Fruit fly (Drosophila melanogaster) ovary, adult (tissue): ENCODE results near the gene CG9386.

Source experiments
- CG17801 ChIP-seq: fragments of 200-800 bp; optimal IDR thresholded peaks from 2 replicates; lab custom pipeline; 2019; ENCODE audit warnings: missing biosample characterization, mild to moderate bottlenecking, missing genetic modification characterization, moderate library complexity; ENCODE audit not compliant: partially characterized antibody

Gene CG9386

DNA sequence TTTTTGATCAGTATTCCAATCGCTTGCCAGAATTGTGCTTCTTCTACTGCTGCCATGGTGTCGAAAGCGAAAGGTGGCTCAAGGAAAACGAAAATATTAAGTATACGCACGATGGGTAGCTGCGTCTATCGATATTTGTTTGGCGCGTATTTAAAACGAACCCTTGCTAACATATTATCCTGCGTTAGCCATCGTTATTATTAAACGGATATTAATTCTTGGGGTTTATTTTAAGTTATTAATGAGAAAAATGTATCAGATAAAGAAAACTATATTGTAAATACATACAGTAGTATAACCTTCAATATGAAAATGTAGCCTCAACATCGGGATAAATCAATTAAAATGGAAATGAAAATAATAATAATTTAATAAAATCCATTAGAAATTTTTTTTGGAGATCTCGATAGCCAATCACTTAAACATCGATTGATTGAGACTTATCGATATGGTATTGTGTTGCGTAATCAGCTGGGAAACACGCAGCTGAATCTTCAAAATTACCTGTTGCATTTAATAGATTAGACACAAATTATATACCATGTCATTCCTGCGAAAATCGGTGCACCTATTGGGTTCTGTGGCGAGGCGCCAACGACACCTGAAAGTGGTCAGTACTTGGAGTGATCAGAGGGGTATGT lies at the start of gene CG9386, which contains the start of gene BckdhA:
CG9386 (minus strand) TSS at position 75 of the 641 bp plus-strand sequence.
BckdhA (plus strand) TSS at position 452 of the 641 bp plus-strand sequence.
- TF ChIP-seq CG17801 (GFP tag; lab: Kevin White, UChicago): no peak

DNA sequence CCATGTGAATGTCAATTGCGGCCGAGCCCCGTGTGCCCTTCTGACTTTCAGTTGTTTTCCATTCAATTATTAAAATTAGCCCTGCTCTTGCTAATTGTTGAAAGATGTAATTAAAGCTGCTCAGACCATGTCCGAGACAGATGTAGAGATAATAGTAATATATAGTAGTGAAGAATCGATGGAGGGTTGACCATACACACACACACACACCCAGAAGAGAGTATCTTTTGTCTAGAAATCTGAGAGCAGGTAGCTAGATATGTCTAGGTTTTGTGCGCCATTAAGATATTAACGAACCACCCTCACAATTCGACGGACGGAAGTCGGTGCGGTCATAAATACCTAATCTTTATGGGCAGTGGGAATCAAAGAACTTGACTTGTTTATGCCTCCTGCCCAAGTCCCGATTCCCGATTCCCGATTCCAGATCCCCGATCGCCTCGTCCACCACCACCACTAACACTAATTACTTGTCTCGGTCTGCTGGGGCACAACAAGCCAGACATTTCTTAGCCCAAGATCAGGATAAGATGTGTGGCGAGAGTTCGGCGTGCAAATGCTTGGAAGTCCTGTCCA lies 49.3 kb upstream of the CG9386 start:
- TF ChIP-seq CG17801 (GFP tag; lab: Kevin White, UChicago): no peak

DNA sequence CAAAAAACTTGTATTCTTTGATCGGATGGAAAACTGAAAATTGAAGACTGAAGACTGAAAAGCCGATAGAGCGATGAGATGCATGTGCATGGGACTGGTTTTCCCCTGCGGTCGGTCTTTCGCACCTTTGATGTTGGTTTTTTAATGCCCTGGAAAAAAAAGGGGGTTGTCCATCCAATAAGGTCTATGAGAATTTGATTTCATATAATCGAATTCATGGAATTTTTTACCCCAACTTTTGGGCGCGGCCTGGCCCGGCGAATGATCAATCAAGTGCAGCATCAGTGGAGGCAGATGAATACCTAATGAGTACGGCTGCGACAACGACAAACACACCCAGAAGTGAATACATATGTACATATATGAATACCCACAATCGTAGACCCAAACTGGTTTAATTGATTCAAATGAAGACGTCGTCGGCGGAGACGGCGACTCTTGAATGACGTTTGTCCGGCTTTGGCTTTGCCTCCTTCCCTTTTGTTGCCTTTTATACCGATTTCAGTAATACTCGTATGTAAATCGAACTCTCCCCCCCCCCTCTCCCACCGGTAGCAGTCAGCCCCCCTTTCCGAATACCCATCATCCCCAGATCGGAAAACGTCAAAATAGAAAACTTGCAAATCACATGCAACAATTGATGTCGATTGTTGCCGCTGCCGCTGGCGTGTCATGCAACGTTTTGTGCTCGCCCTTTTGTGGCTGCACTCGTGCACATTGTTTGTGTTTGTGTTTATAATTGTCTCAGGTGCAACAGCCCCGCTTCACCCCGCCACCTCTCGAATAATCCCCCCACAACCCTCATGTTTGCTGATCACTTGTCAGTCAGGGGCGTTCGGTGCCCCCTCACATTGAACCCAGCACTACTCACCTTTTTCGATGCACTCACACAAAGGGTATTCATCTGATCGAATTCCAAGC lies 48.1 kb upstream of the CG9386 start:
- TF ChIP-seq CG17801 (GFP tag; lab: Kevin White, UChicago): no peak

DNA sequence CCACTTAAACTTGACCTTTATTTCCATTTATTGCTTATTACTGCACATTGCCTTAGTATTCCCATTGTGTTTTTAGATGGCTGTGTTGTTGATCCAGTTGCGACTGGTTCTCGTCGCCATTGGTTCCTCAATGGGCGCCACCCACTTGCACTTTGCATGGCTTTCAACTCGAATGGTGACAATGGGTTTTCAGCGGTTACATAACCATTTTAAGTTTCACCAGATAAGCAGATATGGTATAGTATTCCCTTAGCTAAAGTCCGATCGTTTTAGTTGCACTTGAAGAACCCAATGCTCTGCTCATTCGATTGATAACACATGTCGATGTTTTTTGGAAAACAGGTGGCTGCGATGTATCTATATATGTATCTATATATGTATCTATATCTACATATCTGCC lies 46.7 kb upstream of the CG9386 start:
- TF ChIP-seq CG17801 (GFP tag; lab: Kevin White, UChicago): peak; percentile 40

DNA sequence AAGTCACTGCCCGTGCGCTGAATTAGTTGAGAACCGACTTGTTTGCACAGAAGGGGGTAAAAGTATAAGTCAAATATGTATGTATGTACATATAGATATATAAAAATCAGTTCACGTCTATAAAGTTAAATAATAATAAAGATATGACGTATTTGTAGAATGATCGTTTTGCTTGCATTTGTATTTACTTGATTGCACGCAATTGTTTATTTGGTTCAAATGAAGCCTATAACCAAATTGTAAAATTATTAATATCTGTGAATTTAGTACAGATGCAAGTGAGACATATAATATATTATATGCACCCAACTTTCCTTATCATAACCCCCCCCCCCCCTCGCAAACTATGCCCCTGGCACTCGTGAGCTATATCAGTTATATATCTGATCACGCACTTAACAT lies 45.4 kb upstream of the CG9386 start:
- TF ChIP-seq CG17801 (GFP tag; lab: Kevin White, UChicago): peak; percentile 74

DNA sequence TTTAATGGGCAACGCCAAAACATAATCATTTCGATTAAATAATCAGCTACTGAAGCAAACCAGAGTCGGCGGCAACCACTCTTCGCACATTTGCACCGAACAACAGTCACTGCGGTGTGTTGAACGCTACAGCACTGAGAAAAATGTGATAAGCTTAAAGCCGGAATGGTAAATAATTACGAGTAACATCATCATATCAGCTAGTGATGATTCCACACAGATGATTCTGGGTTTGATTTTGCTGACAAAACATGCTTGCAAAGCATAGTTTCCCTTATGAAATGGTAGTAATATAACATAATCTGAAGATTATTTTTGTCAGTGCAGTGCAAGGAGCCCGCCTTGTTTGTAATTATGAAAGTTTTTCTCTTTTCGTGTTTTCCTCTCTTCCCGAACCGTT lies 42.9 kb upstream of the CG9386 start:
- TF ChIP-seq CG17801 (GFP tag; lab: Kevin White, UChicago): no peak

DNA sequence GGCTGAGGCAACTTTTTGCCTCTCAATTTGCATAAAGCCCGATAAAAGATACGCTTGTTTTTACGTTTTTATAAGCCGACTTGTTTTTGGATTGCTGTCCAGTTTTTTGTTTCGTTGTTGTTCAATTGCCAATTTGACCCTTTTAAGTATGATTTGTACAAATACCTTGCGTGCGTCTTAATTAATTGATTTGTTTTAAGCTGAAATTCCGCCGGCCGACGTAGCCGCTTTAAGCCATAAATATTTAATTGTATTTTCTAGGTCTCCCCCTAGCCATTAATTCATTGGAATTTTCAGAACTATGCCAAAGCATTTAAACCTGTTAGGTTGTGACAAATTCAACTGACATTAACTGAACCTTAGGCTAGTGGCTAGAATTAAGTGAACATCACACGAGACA lies 41.4 kb upstream of the CG9386 start:
- no peak for TF ChIP-seq CG17801 (GFP tag; lab: Kevin White, UChicago)

DNA sequence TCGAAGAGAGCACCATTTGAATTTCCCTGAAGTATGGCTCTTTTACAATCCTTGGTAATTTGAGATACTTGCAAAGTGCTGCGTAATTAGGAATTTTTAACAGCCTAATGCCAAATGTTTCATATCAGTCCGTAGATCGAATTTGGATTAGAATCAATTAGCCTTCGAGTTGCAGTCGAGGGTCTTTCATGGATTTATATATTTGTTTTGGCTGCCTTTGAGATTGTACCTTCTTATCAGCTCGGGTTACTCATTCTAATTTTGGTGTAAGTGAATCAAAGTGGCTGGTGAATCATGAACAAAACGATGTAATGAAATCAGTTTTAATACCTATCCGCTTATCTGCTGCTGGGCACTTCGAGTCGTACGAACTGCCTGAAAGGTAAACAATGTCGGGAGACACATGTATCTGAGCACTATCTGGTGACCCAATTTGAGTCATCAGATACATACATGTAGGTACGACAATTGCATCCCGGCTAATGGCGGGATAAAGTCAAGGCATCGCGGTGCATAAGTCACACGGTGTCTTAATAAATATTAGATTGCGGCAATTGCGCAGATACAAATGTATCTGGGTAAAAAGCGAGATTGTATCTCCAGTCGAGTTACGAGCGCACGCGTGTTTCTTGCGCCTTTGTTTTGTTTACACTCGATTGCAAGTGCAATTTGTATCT lies 40.6 kb upstream of the CG9386 start:
- no peak for TF ChIP-seq CG17801 (GFP tag; lab: Kevin White, UChicago)

DNA sequence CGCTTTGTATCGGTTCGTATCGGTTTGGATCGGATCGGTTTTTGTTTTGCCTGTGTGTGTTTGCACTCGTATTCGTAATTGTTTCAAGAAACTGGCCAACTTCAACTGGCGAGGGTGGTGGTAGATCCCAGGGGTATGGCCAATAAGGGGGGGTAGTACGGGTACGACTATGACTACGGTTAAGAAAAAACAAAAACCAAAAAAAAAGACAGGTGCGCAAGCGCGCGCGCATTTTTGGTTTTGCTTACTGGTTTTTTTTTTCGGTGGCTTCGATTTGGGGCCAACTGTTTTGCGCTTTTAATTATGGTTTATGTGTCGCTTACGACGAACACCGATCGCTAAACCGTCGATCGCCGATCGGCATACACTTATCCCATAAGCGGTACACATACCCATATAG lies 39.6 kb upstream of the CG9386 start:
- no peak for TF ChIP-seq CG17801 (GFP tag; lab: Kevin White, UChicago)

DNA sequence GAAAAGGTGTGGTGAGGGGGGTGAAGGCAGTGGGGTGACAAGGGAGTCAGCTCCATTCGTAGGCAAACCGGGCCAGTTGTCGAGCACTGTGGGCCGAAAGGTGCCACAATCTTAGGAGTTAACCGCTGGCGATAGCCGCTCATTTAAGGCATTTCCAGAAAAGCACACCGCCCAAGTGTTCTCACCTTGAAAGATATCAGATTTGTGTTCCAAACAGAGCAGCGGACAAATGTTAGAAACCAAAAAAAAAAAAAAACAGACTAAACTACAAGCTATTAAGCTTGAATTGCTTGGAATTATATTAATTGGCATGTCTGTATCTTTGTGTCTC lies 39.0 kb upstream of the CG9386 start:
- TF ChIP-seq CG17801 (GFP tag; lab: Kevin White, UChicago): no peak

DNA sequence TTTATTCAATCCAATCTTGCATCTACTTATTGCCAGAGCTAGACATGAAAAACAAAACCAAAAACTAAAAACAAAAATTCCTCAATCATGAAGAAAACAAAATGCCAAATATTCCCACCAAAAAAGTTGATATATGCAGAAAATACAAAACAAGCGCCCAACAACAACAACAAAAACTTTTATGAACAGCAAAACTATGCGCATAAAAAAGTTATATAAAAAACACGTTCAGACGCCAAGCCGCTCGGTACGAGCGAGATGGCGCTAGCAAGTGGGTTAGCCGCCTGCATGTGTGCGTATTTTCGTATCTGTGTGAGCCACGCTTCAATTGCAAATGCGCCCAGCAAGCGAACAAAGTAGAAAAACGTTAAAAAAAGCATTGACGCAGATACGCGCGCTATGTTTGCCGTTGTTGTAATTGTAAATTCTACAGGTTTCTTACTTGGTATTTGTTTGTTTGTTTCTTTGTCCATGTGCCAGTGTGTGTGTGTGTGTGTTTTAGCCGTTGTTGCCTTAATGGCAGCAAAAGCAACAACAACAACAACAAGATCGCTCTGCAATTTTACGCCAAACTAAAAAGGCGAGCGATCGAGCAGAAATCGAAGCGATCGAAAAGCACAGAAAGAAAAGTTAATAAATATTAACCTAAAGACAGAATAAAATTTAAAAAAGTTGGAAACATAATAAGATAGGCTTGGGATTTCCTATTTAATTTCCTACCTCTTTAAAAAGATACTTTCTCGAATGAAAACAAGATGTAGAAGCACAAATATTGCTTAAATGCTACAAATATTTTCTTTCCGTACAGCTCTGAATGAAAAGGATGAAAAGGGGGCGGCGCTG lies 38.4 kb upstream of the CG9386 start:
- peak; percentile 80 for TF ChIP-seq CG17801 (GFP tag; lab: Kevin White, UChicago)

DNA sequence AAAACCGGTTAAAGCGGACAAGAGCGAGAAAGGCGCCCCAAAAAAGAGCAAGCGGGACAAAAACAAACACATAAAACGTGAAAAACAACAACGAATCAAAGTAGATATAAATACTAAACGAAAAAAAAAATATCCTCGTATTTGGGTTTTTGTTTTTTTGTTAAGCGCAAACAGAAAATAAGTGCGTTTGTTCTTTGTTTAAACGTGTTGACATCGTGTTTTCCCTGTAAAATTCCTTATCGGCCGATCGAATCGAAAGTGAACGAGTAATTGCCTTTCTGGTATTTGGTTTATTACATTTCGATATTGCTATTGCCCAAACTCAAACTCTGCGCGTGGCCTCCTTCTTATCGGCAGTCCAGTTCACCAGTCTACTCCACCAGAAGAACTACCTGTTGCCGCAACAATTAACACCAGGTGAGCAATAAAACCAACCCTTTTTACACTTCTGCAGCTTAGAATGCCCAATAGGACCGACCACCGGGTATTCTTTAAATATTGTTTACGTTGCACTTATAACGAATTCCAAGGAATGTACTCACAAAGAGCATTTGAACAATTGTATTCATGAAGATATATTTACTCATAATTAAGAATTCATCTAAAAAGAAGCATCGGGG lies 36.7 kb upstream of the CG9386 start:
- TF ChIP-seq CG17801 (GFP tag; lab: Kevin White, UChicago): no peak

DNA sequence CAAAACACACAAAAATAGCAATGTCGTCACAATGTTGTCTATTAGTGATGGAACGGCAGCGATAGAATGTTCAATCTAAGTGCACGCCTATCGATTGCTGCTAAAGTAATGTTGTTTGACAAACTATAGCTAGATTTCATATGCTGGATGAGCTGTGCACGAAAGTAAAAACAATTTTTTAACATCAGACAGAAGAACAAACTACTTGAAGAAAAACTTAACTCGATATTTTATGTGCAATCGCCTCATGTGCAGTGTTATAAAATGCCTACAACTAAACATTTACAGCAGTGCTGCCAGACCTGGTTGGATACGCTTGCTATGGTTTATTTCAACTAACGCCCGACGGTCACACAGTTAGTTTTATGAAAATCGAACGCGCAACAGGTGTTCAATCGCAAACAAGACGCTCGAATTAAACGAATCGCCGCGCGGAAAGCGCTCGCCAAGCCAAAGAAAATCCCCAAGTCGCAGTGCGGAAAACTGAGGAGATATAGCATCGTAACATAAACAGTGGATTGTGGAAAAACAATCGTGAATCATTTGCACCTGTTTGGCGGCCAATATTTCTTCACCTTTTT lies 35.8 kb upstream of the CG9386 start, which contains the start of the genes bocks and CG8312:
bocks (minus strand) TSS at position 51 of the 581 bp plus-strand sequence.
CG8312 (plus strand) TSS at position 358 of the 581 bp plus-strand sequence.
- peak; percentile 40 for TF ChIP-seq CG17801 (GFP tag; lab: Kevin White, UChicago)
